Worm (Caenorhabditis elegans): ENCODE data around the gene Y49G5B.1.

Y49G5B.1 gene

ce11 chrV:5204127-5204526 is 19.0 kb upstream of the Y49G5B.1 start, which contains the start of gene ttc-37:
Gene ttc-37 (plus strand): TSS chrV:5204475.
- TF ChIP-seq nhr-47 (tag; optimal IDR thresholded peaks at IDR 0.05) (peak; percentile 85), sptf-1 (tag; optimal IDR thresholded peaks at IDR 0.05) (no peak), snu-23 (GFP tag; optimal IDR thresholded peaks at IDR 0.05) (peak; percentile 81), nhr-77 (tag; optimal IDR thresholded peaks at IDR 0.05) (no peak), nhr-19 (GFP tag; conservative IDR thresholded peaks at IDR 0.05) (peak; percentile 73), efl-1 (optimal IDR thresholded peaks at IDR 0.05) (peak; percentile 98 to 99), efl-1 (GFP tag; optimal IDR thresholded peaks at IDR 0.05 in 1 of 2) (peak; percentile 98 to 100), unc-30 (tag; optimal IDR thresholded peaks at IDR 0.05) (no peak), mef-2 (tag; optimal IDR thresholded peaks at IDR 0.05) (no peak), nhr-28 (tag; optimal IDR thresholded peaks at IDR 0.05) (no peak), nhr-12 (tag; optimal IDR thresholded peaks at IDR 0.05) (no peak), ces-1 (GFP tag; optimal IDR thresholded peaks at IDR 0.05) (no peak), hpl-2 (GFP tag; optimal IDR thresholded peaks at IDR 0.05) (no peak), ceh-63 (GFP tag; optimal IDR thresholded peaks at IDR 0.05) (no peak), jun-1 (tag; optimal IDR thresholded peaks at IDR 0.05) (peak; percentile 19), egl-27 (tag; optimal IDR thresholded peaks at IDR 0.05) (no peak), nhr-11 (tag; optimal IDR thresholded peaks at IDR 0.05) (peak; percentile 31), grh-1 (GFP tag; IDR thresholded peaks at IDR 0.05) (no peak), aly-2 (tag; optimal IDR thresholded peaks at IDR 0.05) (peak; percentile 41), xbp-1 (tag; optimal IDR thresholded peaks at IDR 0.05) (peak; percentile 65), rnt-1 (tag; optimal IDR thresholded peaks at IDR 0.05) (peak; percentile 66), swsn-7 (tag; optimal IDR thresholded peaks at IDR 0.05) (peak; percentile 63), nhr-90 (tag; optimal IDR thresholded peaks at IDR 0.05; ENCODE audit: poor library complexity) (peak; percentile 46), hlh-4 (tag; optimal IDR thresholded peaks at IDR 0.05) (no peak), lin-35 (GFP tag; optimal IDR thresholded peaks at IDR 0.05) (peak; percentile 97 to 99), snpc-4 (tag; optimal IDR thresholded peaks at IDR 0.05) (peak; percentile 39), egl-13 (tag; optimal IDR thresholded peaks at IDR 0.05) (no peak), C16A3.4 (tag; optimal IDR thresholded peaks at IDR 0.05) (peak; percentile 60), tbx-2 (tag; optimal IDR thresholded peaks at IDR 0.05) (peak; percentile 61), ztf-4 (tag; optimal IDR thresholded peaks at IDR 0.05) (no peak), fkh-8 (tag; optimal IDR thresholded peaks at IDR 0.05) (no peak), blmp-1 (tag; optimal IDR thresholded peaks at IDR 0.05) (peak; percentile 15), lin-14 (GFP tag; optimal IDR thresholded peaks at IDR 0.05) (no peak), efl-3 (GFP tag; optimal IDR thresholded peaks at IDR 0.05) (no peak), ets-5 (GFP tag; IDR thresholded peaks at IDR 0.05) (no peak), nhr-76 (tag; optimal IDR thresholded peaks at IDR 0.05) (no peak), irx-1 (tag; optimal IDR thresholded peaks at IDR 0.05) (peak; percentile 64), dsc-1 (tag; optimal IDR thresholded peaks at IDR 0.05) (peak; percentile 75), ceh-88 (GFP tag; IDR thresholded peaks at IDR 0.05) (no peak), skn-1 (tag; optimal IDR thresholded peaks at IDR 0.05) (peak; percentile 60), ceh-8 (GFP tag; optimal IDR thresholded peaks at IDR 0.05) (no peak), nhr-84 (tag; optimal IDR thresholded peaks at IDR 0.05) (no peak), ztf-11 (tag; optimal IDR thresholded peaks at IDR 0.05) (no peak), sup-37 (GFP tag; optimal IDR thresholded peaks at IDR 0.05) (no peak), aha-1 (tag; optimal IDR thresholded peaks at IDR 0.05) (no peak), lin-13 (GFP tag; optimal IDR thresholded peaks at IDR 0.05) (peak; percentile 38), pqm-1 (tag; optimal IDR thresholded peaks at IDR 0.05) (no peak), F16B12.6 (tag; optimal IDR thresholded peaks at IDR 0.05) (peak; percentile 23), mep-1 (tag; optimal IDR thresholded peaks at IDR 0.05) (peak; percentile 70), vab-15 (tag; optimal IDR thresholded peaks at IDR 0.05) (no peak), dpl-1 (GFP tag; optimal IDR thresholded peaks at IDR 0.05) (peak; percentile 96 to 98 (median 98)), nhr-71 (tag; optimal IDR thresholded peaks at IDR 0.05) (peak; percentile 87), zag-1 (tag; optimal IDR thresholded peaks at IDR 0.05) (no peak), ama-1 (optimal IDR thresholded peaks at IDR 0.05) (no peak), nhr-20 (tag; optimal IDR thresholded peaks at IDR 0.05) (peak; percentile 80), lin-15B (tag; optimal IDR thresholded peaks at IDR 0.05) (peak; percentile 49)
